Worm (Caenorhabditis elegans): ENCODE data around the gene unc-69.

unc-69 gene

DNA sequence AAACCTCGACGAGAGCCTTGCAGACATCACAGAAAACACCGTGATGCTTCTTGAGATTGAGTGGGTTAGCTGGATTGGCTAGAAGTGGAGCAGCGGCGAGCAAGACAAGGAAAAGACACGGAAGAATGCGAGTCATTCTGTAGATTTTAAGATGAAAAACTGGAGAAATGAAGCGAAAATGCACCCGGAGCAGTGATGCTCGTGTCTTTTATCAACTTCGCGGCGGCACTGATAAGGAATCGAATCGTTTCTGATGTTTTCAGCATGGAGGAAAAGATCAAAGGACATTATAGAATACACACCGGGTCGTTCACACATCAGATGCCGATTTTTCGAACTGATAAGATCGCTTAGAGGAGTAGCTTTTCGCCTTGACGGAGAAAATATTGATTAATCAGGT lies 36.6 kb downstream of the unc-69 start, which contains the start of gene spp-1 (continued):
- TF ChIP-seq mes-2 (tag; optimal IDR thresholded peaks at IDR 0.05; ENCODE audit: poor library complexity, severe bottlenecking) (peak; percentile 27), cey-2 (tag; optimal IDR thresholded peaks at IDR 0.05; ENCODE audit: borderline replicate concordance, insufficient read depth) (no peak), nhr-10 (tag; optimal IDR thresholded peaks at IDR 0.05) (peak; percentile 17), lin-15B (tag; optimal IDR thresholded peaks at IDR 0.05) (no peak), lin-29 (GFP tag; IDR thresholded peaks at IDR 0.05) (no peak), mdl-1 (tag; optimal IDR thresholded peaks at IDR 0.05) (peak in 1 of 2 experiments; percentile 13), egl-43 (GFP tag; IDR thresholded peaks at IDR 0.05) (no peak), lim-7 (GFP tag; IDR thresholded peaks at IDR 0.05) (no peak), aha-1 (tag) (peak; percentile 76), pha-4 (GFP tag; IDR thresholded peaks at IDR 0.05) (no peak), pha-4 (tag; optimal IDR thresholded peaks at IDR 0.05) (no peak), ceh-20 (GFP tag; IDR thresholded peaks at IDR 0.05) (no peak), lsy-2 (tag; optimal IDR thresholded peaks at IDR 0.05) (peak in 1 of 2 experiments; percentile 30), daf-12 (tag; optimal IDR thresholded peaks at IDR 0.05) (no peak), mxl-3 (GFP tag; optimal IDR thresholded peaks at IDR 0.05) (no peak), ceh-28 (tag; optimal IDR thresholded peaks at IDR 0.05) (no peak), Y5F2A.4 (GFP tag; optimal IDR thresholded peaks at IDR 0.05) (no peak), dmd-8 (GFP tag; IDR thresholded peaks at IDR 0.05) (no peak), pqm-1 (tag; optimal IDR thresholded peaks at IDR 0.05) (peak; percentile 86), D1046.2 (GFP tag; IDR thresholded peaks at IDR 0.05) (no peak), spr-3 (GFP tag; optimal IDR thresholded peaks at IDR 0.05) (no peak), F49E8.2 (tag; optimal IDR thresholded peaks at IDR 0.05; ENCODE audit: borderline replicate concordance) (no peak), hmg-1.1 (GFP tag; IDR thresholded peaks at IDR 0.05) (no peak), spr-1 (tag; optimal IDR thresholded peaks at IDR 0.05) (no peak), lin-38 (GFP tag; IDR thresholded peaks at IDR 0.05) (no peak; the same call in 1 of the 2 replicates), fos-1 (tag; optimal IDR thresholded peaks at IDR 0.05) (no peak), php-3 (GFP tag; IDR thresholded peaks at IDR 0.05) (no peak), nhr-41 (GFP tag; IDR thresholded peaks at IDR 0.05) (no peak), nhr-76 (tag; optimal IDR thresholded peaks at IDR 0.05) (no peak), dpl-1 (GFP tag; optimal IDR thresholded peaks at IDR 0.05) (no peak), ces-1 (GFP tag; optimal IDR thresholded peaks at IDR 0.05) (no peak), Y48G9A.11 (GFP tag; IDR thresholded peaks at IDR 0.05) (no peak), arid-1 (GFP tag; conservative IDR thresholded peaks at IDR 0.05) (no peak), ZK337.2 (GFP tag; IDR thresholded peaks at IDR 0.05) (no peak), daf-8 (GFP tag; IDR thresholded peaks at IDR 0.05) (no peak), snpc-1.2 (GFP tag; IDR thresholded peaks at IDR 0.05) (no peak), T20F7.1 (GFP tag; optimal IDR thresholded peaks at IDR 0.05) (no peak), madf-9 (GFP tag; conservative IDR thresholded peaks at IDR 0.05) (no peak), jun-1 (tag; optimal IDR thresholded peaks at IDR 0.05) (no peak), ceh-44 (GFP tag; IDR thresholded peaks at IDR 0.05) (no peak), madf-5 (GFP tag; IDR thresholded peaks at IDR 0.05) (no peak), ceh-82 (tag; optimal IDR thresholded peaks at IDR 0.05) (no peak), nhr-28 (tag; optimal IDR thresholded peaks at IDR 0.05) (peak; percentile 58), ztf-11 (tag; optimal IDR thresholded peaks at IDR 0.05) (no peak), tra-1 (GFP tag; IDR thresholded peaks at IDR 0.05) (no peak), aly-2 (tag; optimal IDR thresholded peaks at IDR 0.05) (no peak), unc-62 (GFP tag; optimal IDR thresholded peaks at IDR 0.05 in 1 of 2) (no peak), unc-62 (tag; optimal IDR thresholded peaks at IDR 0.05) (no peak), mdt-29 (GFP tag; IDR thresholded peaks at IDR 0.05) (no peak), ama-1 (optimal IDR thresholded peaks at IDR 0.05) (peak; percentile 81), zip-11 (GFP tag; IDR thresholded peaks at IDR 0.05) (no peak), mep-1 (tag; optimal IDR thresholded peaks at IDR 0.05) (peak; percentile 41), lin-13 (GFP tag; optimal IDR thresholded peaks at IDR 0.05) (no peak)
